Worm (Caenorhabditis elegans): ENCODE measurements around the gene F23H12.5.

F23H12.5 gene

DNA sequence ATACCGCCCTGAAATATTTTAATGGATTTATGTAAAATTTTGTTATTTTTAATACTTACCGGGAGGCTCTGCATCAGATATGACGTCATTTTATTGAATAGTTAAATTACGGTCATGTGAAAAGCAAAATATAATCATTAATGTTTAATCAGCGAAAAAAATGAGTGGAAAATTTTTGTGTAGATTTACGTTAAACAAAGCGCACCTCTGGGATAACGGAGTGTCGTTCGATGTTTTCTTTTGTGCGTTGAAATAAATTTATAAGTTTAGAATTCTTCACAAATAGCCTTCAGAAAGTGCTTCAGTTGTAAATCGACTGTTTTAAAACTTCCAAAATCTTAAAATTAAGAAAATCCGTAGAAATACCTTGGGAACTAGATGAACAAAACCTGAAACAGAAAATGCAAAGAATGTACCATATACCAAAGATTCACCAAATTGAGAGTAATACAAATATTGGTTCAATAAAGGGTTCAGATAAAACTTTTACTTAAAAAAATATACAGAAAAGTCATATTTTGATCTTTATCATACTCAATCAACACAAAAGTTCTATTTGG lies 42.3 kb downstream of the F23H12.5 start, which contains the start of the genes K01D12.20 and miga-1 (continued):
- TF ChIP-seq nhr-90 (tag; optimal IDR thresholded peaks at IDR 0.05; ENCODE audit: poor library complexity) = peak; percentile 49
- TF ChIP-seq nhr-85 (tag) = no peak
- TF ChIP-seq ztf-11 (tag; optimal IDR thresholded peaks at IDR 0.05) = no peak
- no peak for TF ChIP-seq hpl-2 (GFP tag; optimal IDR thresholded peaks at IDR 0.05)
- no peak for TF ChIP-seq unc-62 (GFP tag; optimal IDR thresholded peaks at IDR 0.05)
- no peak for TF ChIP-seq Y116A8C.19 (tag; optimal IDR thresholded peaks at IDR 0.05; ENCODE audit: borderline replicate concordance)
- TF ChIP-seq tbx-2 (tag; optimal IDR thresholded peaks at IDR 0.05) = peak; percentile 31
- no peak for TF ChIP-seq lin-39 (tag; optimal IDR thresholded peaks at IDR 0.05)
- no peak for TF ChIP-seq ces-1 (GFP tag; optimal IDR thresholded peaks at IDR 0.05)
- peak; percentile 42 for TF ChIP-seq nhr-71 (tag; optimal IDR thresholded peaks at IDR 0.05)
- no peak for TF ChIP-seq egl-13 (tag; optimal IDR thresholded peaks at IDR 0.05)

- no peak for TF ChIP-seq ceh-63 (GFP tag; optimal IDR thresholded peaks at IDR 0.05)
- TF ChIP-seq fkh-8 (tag; optimal IDR thresholded peaks at IDR 0.05) = no peak
- no peak for TF ChIP-seq snu-23 (GFP tag; optimal IDR thresholded peaks at IDR 0.05)
- no peak for TF ChIP-seq irx-1 (tag; optimal IDR thresholded peaks at IDR 0.05)
- no peak for TF ChIP-seq nhr-76 (tag; optimal IDR thresholded peaks at IDR 0.05)
- TF ChIP-seq lin-14 (GFP tag; optimal IDR thresholded peaks at IDR 0.05) = no peak
- no peak for TF ChIP-seq dsc-1 (tag; optimal IDR thresholded peaks at IDR 0.05)
- no peak for TF ChIP-seq hpl-2 (GFP tag; optimal IDR thresholded peaks at IDR 0.05)
- TF ChIP-seq unc-130 (tag; optimal IDR thresholded peaks at IDR 0.05) = no peak
- no peak for TF ChIP-seq efl-1 (optimal IDR thresholded peaks at IDR 0.05)
- TF ChIP-seq efl-1 (GFP tag; optimal IDR thresholded peaks at IDR 0.05 in 1 of 2) = no peak
- TF ChIP-seq mef-2 (tag; optimal IDR thresholded peaks at IDR 0.05) = no peak
- TF ChIP-seq nhr-19 (GFP tag; conservative IDR thresholded peaks at IDR 0.05) = no peak
- no peak for TF ChIP-seq fos-1 (tag; optimal IDR thresholded peaks at IDR 0.05)
- TF ChIP-seq Y116A8C.19 (tag; optimal IDR thresholded peaks at IDR 0.05; ENCODE audit: borderline replicate concordance) = no peak
- TF ChIP-seq sptf-1 (tag; optimal IDR thresholded peaks at IDR 0.05) = no peak
- no peak for TF ChIP-seq aha-1 (tag; optimal IDR thresholded peaks at IDR 0.05)
- TF ChIP-seq sox-4 (tag; optimal IDR thresholded peaks at IDR 0.05) = no peak
- no peak for TF ChIP-seq lin-13 (GFP tag; optimal IDR thresholded peaks at IDR 0.05)
- TF ChIP-seq nhr-85 (tag) = no peak
Measured at ce11 chrV:12401383-12401782, 42.9 kb downstream of the F23H12.5 start, which contains the start of gene K01D12.7. K01D12.7 (minus strand) TSS chrV:12401483.

DNA sequence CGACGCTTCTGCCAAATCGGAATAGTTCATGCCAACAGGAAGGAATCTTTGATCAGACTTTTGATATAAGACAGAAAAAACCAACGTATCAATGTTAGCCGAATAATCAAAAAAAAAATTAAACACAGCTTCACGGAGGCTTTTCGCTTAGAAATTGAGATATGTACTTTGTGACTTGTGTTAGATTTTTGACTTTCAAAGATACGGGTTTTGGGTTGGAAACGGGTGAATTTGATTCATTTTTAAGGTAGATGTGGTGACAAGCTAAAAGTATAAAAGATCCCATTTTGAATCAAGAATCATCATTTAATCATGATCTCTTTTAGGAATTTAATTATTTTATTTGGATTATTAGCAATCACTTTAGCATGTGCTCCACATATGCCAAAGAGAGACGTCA lies 43.9 kb downstream of the F23H12.5 start, which contains the start of gene K01D12.8:
Gene K01D12.8 (plus strand): TSS at position 301 of the 400 bp plus-strand sequence.
- TF ChIP-seq mef-2 (tag; optimal IDR thresholded peaks at IDR 0.05) (no peak), xbp-1 (tag; optimal IDR thresholded peaks at IDR 0.05) (no peak), C04F5.9 (tag; optimal IDR thresholded peaks at IDR 0.05) (no peak)

DNA sequence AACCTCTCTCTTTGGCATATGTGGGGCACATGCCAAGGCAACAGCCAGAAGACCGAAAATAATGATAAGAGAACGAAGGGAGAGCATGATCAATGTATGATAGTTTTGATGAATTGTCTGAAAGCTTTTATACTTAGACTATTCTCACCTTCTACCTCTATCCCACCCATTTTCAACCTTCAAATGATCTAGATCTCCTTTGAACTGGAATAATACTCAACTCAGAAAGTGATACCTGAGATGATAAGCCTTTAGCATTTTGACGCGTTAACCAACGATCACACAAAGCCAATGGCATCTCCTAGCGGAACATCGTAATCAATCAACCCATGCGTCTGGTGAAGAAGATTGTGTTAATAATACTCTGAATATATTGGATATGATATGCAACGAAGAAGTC lies 46.1 kb downstream of the F23H12.5 start, which contains the start of gene K01D12.9:
Gene K01D12.9 (minus strand): TSS at position 101 of the 400 bp plus-strand sequence.
- no peak for TF ChIP-seq pqm-1 (tag; optimal IDR thresholded peaks at IDR 0.05)

ce11 chrV:12405929-12406328 lies 47.5 kb downstream of the F23H12.5 start, which contains the start of gene K01D12.10:
K01D12.10 (plus strand) TSS chrV:12406229.
- no peak for TF ChIP-seq sox-4 (tag; optimal IDR thresholded peaks at IDR 0.05)
- TF ChIP-seq fkh-8 (tag; optimal IDR thresholded peaks at IDR 0.05) = no peak
- no peak for TF ChIP-seq nhr-90 (tag; optimal IDR thresholded peaks at IDR 0.05; ENCODE audit: poor library complexity)
- TF ChIP-seq ceh-63 (GFP tag; optimal IDR thresholded peaks at IDR 0.05) = no peak
- TF ChIP-seq snu-23 (GFP tag; optimal IDR thresholded peaks at IDR 0.05) = no peak
- no peak for TF ChIP-seq ama-1 (optimal IDR thresholded peaks at IDR 0.05)
- no peak for TF ChIP-seq efl-1 (optimal IDR thresholded peaks at IDR 0.05)
- TF ChIP-seq efl-1 (GFP tag; optimal IDR thresholded peaks at IDR 0.05 in 1 of 2) = no peak
- no peak for TF ChIP-seq snpc-4 (tag; optimal IDR thresholded peaks at IDR 0.05)
- no peak for TF ChIP-seq lin-14 (GFP tag; optimal IDR thresholded peaks at IDR 0.05)
- no peak for TF ChIP-seq vab-15 (tag; optimal IDR thresholded peaks at IDR 0.05)
- TF ChIP-seq dpl-1 (GFP tag; optimal IDR thresholded peaks at IDR 0.05) = no peak
- no peak for TF ChIP-seq mep-1 (tag; optimal IDR thresholded peaks at IDR 0.05)
- no peak for TF ChIP-seq alr-1 (tag; optimal IDR thresholded peaks at IDR 0.05; ENCODE audit: borderline replicate concordance)
- TF ChIP-seq egl-13 (tag; optimal IDR thresholded peaks at IDR 0.05) = no peak
- TF ChIP-seq hlh-17 (GFP tag; optimal IDR thresholded peaks at IDR 0.05; ENCODE audit: borderline replicate concordance) = no peak
